Worm (Caenorhabditis elegans): ENCODE measurements around the gene lgc-43.

DNA sequence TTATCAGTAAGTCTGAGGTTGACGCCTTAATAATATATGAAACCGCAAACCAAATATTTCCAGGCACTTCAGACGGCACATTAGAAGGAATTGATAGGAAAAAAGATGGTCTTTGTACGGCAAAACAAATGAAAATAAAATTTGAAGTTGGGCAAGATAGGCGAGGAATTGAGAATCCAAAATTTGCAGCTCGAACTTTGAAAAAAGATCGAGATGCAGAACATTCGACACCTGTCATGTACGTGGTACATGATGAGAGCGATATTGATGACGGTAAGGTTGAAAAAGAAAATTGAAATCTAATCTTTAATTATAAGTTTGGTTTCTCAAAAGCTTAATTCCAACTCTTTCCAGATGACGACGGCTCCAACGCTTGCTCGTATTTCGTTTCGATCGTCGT, 867 bp upstream of the lgc-43 start:
- TF ChIP-seq zag-1 (tag; optimal IDR thresholded peaks at IDR 0.05) (no peak), php-3 (GFP tag; IDR thresholded peaks at IDR 0.05) (no peak), nhr-11 (tag; optimal IDR thresholded peaks at IDR 0.05) (no peak), mxl-2 (GFP tag; conservative IDR thresholded peaks at IDR 0.05) (no peak), egl-27 (tag; optimal IDR thresholded peaks at IDR 0.05) (no peak), lin-39 (tag; optimal IDR thresholded peaks at IDR 0.05) (no peak), nhr-76 (tag; optimal IDR thresholded peaks at IDR 0.05) (no peak), lin-15B (tag; optimal IDR thresholded peaks at IDR 0.05) (no peak), unc-62 (GFP tag; optimal IDR thresholded peaks at IDR 0.05 in 1 of 2) (no peak), unc-62 (tag; optimal IDR thresholded peaks at IDR 0.05) (no peak), zfp-2 (tag; optimal IDR thresholded peaks at IDR 0.05) (no peak), nhr-28 (tag; optimal IDR thresholded peaks at IDR 0.05) (no peak), R02D3.7 (tag; optimal IDR thresholded peaks at IDR 0.05) (no peak)

Data from whole organism, L4 larva.